Worm (Caenorhabditis elegans) whole organism, L1 larva: ENCODE results near the gene tig-2.

Experiments
- C04F5.9 ChIP-seq: sonication (generic microtip); optimal IDR thresholded peaks from 2 replicates; lab custom pipeline; 2016; ENCODE audit warnings: missing genetic modification characterization, missing compliant biosample characterization
- C34B4.2 ChIP-seq: sonication (generic microtip); optimal IDR thresholded peaks from 2 replicates; lab custom pipeline; 2017; ENCODE audit warnings: mild to moderate bottlenecking, missing genetic modification characterization, missing compliant biosample characterization
- Y116A8C.19 ChIP-seq: sonication (generic microtip); optimal IDR thresholded peaks from 2 replicates; lab custom pipeline; 2016; ENCODE audit warnings: missing compliant biosample characterization, missing genetic modification characterization, borderline replicate concordance
- alr-1 ChIP-seq: fragments of 200-800 bp; sonication (Bioruptor generic); optimal IDR thresholded peaks from 2 replicates; lab custom pipeline; 2018; ENCODE audit warnings: borderline replicate concordance, mild to moderate bottlenecking, missing genetic modification characterization, missing compliant biosample characterization
- aly-2 ChIP-seq: fragments of 150-350 bp; optimal IDR thresholded peaks from 2 replicates; lab custom pipeline; 2014; ENCODE audit warnings: missing biosample characterization, missing genetic modification characterization
- blmp-1 ChIP-seq: fragments of 150-350 bp; optimal IDR thresholded peaks from 2 replicates; lab custom pipeline; 2014; ENCODE audit warnings: missing biosample characterization, missing genetic modification characterization
- ceh-90 ChIP-seq: sonication (generic microtip); optimal IDR thresholded peaks from 2 replicates; lab custom pipeline; 2016; ENCODE audit warnings: missing genetic modification characterization, missing compliant biosample characterization
- ces-1 ChIP-seq: fragments of 150-350 bp; optimal IDR thresholded peaks from 2 replicates; lab custom pipeline; 2014; ENCODE audit warnings: missing biosample characterization, missing genetic modification reagents, missing genetic modification characterization
- dpl-1 ChIP-seq, 3 experiments: fragments of 150-350 bp in 2 of 3; sonication (generic microtip) in 1 of 3; optimal IDR thresholded peaks; 2 replicates each; lab custom pipeline; 2014 to 2017; ENCODE audit warnings: missing biosample characterization in 3 of 3, missing genetic modification characterization in 3 of 3, missing genetic modification reagents in 3 of 3
- dsc-1 ChIP-seq: sonication (generic microtip); optimal IDR thresholded peaks from 2 replicates; lab custom pipeline; 2016; ENCODE audit warnings: mild to moderate bottlenecking, missing genetic modification characterization, missing compliant biosample characterization
- efl-1 ChIP-seq, 4 experiments: fragments of 150-350 bp; optimal IDR thresholded peaks in 3 of 4; peaks in 1 of 4; 1 replicate in 1 of 4; 2 replicates in 3 of 4; lab custom pipeline; 2014; ENCODE audit warnings: missing biosample characterization in 2 of 4, missing genetic modification characterization in 2 of 4, missing genetic modification reagents in 2 of 4
- efl-3 ChIP-seq: fragments of 200-800 bp; sonication (Bioruptor generic); optimal IDR thresholded peaks from 2 replicates; lab custom pipeline; 2018; ENCODE audit warnings: mild to moderate bottlenecking, missing genetic modification characterization, missing compliant biosample characterization
- egl-13 ChIP-seq: sonication (generic microtip); optimal IDR thresholded peaks from 2 replicates; lab custom pipeline; 2016; ENCODE audit warnings: missing genotype, missing genetic modification reagents, missing genetic modification characterization, missing compliant biosample characterization
- egl-27 ChIP-seq, 2 experiments: fragments of 150-350 bp in 1 of 2; sonication (generic microtip); optimal IDR thresholded peaks; 3 replicates each; lab custom pipeline; 2017 to 2018; ENCODE audit warnings: missing biosample characterization in 2 of 2, missing genetic modification characterization in 2 of 2, missing genetic modification reagents in 2 of 2
- ets-5 ChIP-seq: fragments of 200-800 bp; sonication (Bioruptor generic); IDR thresholded peaks from 2 replicates; pipeline ENCODE4 v1.3.6; 2022; ENCODE audit warnings: missing genetic modification characterization, missing compliant biosample characterization
- fos-1 ChIP-seq: fragments of 150-350 bp; optimal IDR thresholded peaks from 2 replicates; lab custom pipeline; 2014; ENCODE audit warnings: missing biosample characterization, missing genetic modification characterization
- hpl-2 ChIP-seq: fragments of 150-350 bp; optimal IDR thresholded peaks from 2 replicates; lab custom pipeline; 2014; ENCODE audit warnings: missing biosample characterization, missing genetic modification reagents, missing genetic modification characterization
- jun-1 ChIP-seq: fragments of 150-350 bp; optimal IDR thresholded peaks from 2 replicates; lab custom pipeline; 2014; ENCODE audit warnings: missing biosample characterization, missing genetic modification reagents, missing genetic modification characterization
- lin-15B ChIP-seq: fragments of 150-350 bp; sonication (generic microtip); optimal IDR thresholded peaks from 3 replicates; lab custom pipeline; 2014; ENCODE audit warnings: missing biosample characterization, missing genetic modification characterization
- lsy-2 ChIP-seq, 2 experiments: fragments of 150-350 bp; optimal IDR thresholded peaks; 2 replicates each; lab custom pipeline; 2014; ENCODE audit warnings: missing biosample characterization in 2 of 2, missing genetic modification characterization in 2 of 2
- mab-9 ChIP-seq: fragments of 200-800 bp; sonication (Bioruptor generic); IDR thresholded peaks from 2 replicates; pipeline ENCODE4 v1.3.6; 2022; ENCODE audit warnings: missing genetic modification reagents, missing genetic modification characterization, missing compliant biosample characterization
- mdl-1 ChIP-seq, 2 experiments: fragments of 150-350 bp; optimal IDR thresholded peaks; 2 replicates each; lab custom pipeline; 2014 to 2017; ENCODE audit warnings: missing biosample characterization in 2 of 2, missing genetic modification characterization in 2 of 2, inconsistent platforms in 1 of 2
- mep-1 ChIP-seq: fragments of 150-350 bp; optimal IDR thresholded peaks from 2 replicates; lab custom pipeline; 2014; ENCODE audit warnings: missing biosample characterization, missing genetic modification characterization
- nhr-20 ChIP-seq: sonication (generic microtip); optimal IDR thresholded peaks from 2 replicates; lab custom pipeline; 2016; ENCODE audit warnings: mild to moderate bottlenecking, missing genetic modification characterization, missing compliant biosample characterization
- nhr-237 ChIP-seq: fragments of 150-350 bp; optimal IDR thresholded peaks from 2 replicates; lab custom pipeline; 2014; ENCODE audit warnings: missing biosample characterization, missing genetic modification characterization
- nhr-71 ChIP-seq: sonication (generic microtip); optimal IDR thresholded peaks from 2 replicates; lab custom pipeline; 2016; ENCODE audit warnings: mild to moderate bottlenecking, missing genetic modification characterization, moderate library complexity, missing compliant biosample characterization
- nhr-85 ChIP-seq: sonication (generic microtip); peaks from one replicate; lab custom pipeline; 2016; ENCODE audit warnings: missing genetic modification characterization, inconsistent platforms, missing compliant biosample characterization
- skn-1 ChIP-seq: fragments of 150-350 bp; optimal IDR thresholded peaks from 2 replicates; lab custom pipeline; 2014; ENCODE audit warnings: missing biosample characterization, missing genetic modification characterization
- snu-23 ChIP-seq: sonication (generic microtip); optimal IDR thresholded peaks from 2 replicates; lab custom pipeline; 2016; ENCODE audit warnings: missing genetic modification characterization, missing compliant biosample characterization
- sptf-1 ChIP-seq: fragments of 150-350 bp; optimal IDR thresholded peaks from 2 replicates; lab custom pipeline; 2014; ENCODE audit warnings: missing biosample characterization, missing genetic modification characterization
- sup-37 ChIP-seq: fragments of 200-800 bp; sonication (Bioruptor generic); optimal IDR thresholded peaks from 2 replicates; lab custom pipeline; 2018; ENCODE audit warnings: mild to moderate bottlenecking, missing genetic modification characterization, missing compliant biosample characterization
- tbx-2 ChIP-seq: sonication (generic microtip); optimal IDR thresholded peaks from 2 replicates; lab custom pipeline; 2016; ENCODE audit warnings: missing genetic modification characterization, missing compliant biosample characterization
- unc-98 ChIP-seq: fragments of 200-800 bp; sonication (Bioruptor generic); IDR thresholded peaks from 2 replicates; pipeline ENCODE4 v1.3.6; 2022; ENCODE audit warnings: missing genetic modification characterization, missing compliant biosample characterization
- xbp-1 ChIP-seq: sonication (generic microtip); optimal IDR thresholded peaks from 2 replicates; lab custom pipeline; 2016; ENCODE audit warnings: missing genetic modification characterization, missing compliant biosample characterization
- zip-4 ChIP-seq: fragments of 200-800 bp; sonication (Bioruptor generic); optimal IDR thresholded peaks from 2 replicates; lab custom pipeline; 2018; ENCODE audit warnings: mild to moderate bottlenecking, missing genetic modification characterization, moderate library complexity, missing compliant biosample characterization

tig-2 gene

ce11 chrV:4758019-4758418, 28.1 kb upstream of the tig-2 start:
- TF ChIP-seq mab-9 (GFP tag; lab: Robert Waterston, UW) = no peak
- no peak for TF ChIP-seq ceh-90 (tag; lab: Kevin White, UChicago)
- no peak for TF ChIP-seq mep-1
- TF ChIP-seq ces-1 (GFP tag; lab: Kevin White, UChicago) = no peak
- TF ChIP-seq skn-1 (tag; lab: Kevin White, UChicago) = no peak
- TF ChIP-seq C34B4.2 = no peak
- TF ChIP-seq lin-15B = no peak
- TF ChIP-seq xbp-1 (tag; lab: Kevin White, UChicago) = no peak
- TF ChIP-seq lsy-2 (tag; optimal IDR thresholded peaks at IDR 0.05; lab: Kevin White, UChicago) = no peak
- no peak for TF ChIP-seq zip-4 (GFP tag; lab: Kevin White, UChicago)
- TF ChIP-seq hpl-2 = no peak
- TF ChIP-seq Y116A8C.19 (tag; lab: Kevin White, UChicago) = no peak
- no peak for TF ChIP-seq alr-1
- no peak for TF ChIP-seq nhr-237
- no peak for TF ChIP-seq tbx-2 (tag; lab: Kevin White, UChicago)
- no peak for TF ChIP-seq blmp-1
- TF ChIP-seq efl-3 (GFP tag; lab: Kevin White, UChicago) = no peak
- no peak for TF ChIP-seq nhr-20
- no peak for TF ChIP-seq sptf-1 (tag; lab: Kevin White, UChicago)

ce11 chrV:4755308-4756029, 25.5 kb upstream of the tig-2 start, which contains the start of gene pgl-3:
Gene pgl-3 (plus strand): TSS chrV:4755979.
- TF ChIP-seq skn-1 (tag; lab: Kevin White, UChicago) (no peak), nhr-71 (tag; lab: Kevin White, UChicago) (no peak), dsc-1 (no peak), efl-1 (optimal IDR thresholded peaks at IDR 0.05; lab: Kevin White, UChicago) (peak in 1 of 2 experiments; percentile 14), efl-1 (GFP tag; optimal IDR thresholded peaks at IDR 0.05 in 1 of 2; lab: Kevin White, UChicago) (no peak)

DNA sequence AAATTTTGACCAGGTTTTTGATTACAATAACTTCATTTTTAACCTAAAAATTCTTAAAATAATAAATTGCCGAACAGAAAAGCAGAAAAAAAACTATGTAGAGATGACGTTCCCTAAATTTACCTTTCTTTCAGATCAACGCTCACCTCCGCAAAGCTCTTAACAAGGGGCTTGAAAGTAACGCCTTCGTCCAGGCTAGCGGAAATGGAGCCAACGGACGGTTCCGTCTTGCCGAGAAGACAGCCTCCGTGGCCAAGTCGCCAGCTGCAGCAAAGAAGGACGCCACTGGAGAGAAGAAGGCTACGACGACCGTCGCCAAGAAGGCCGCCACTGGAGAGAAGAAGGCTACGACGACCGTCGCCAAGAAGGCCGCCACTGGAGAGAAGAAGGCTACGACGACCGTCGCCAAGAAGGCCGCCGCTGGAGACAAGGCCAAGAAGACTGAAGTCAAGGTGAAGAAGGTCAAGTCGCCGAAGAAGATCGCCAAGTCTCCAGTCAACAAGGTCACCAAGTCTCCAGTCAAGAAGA, 24.8 kb upstream of the tig-2 start:
- TF ChIP-seq snu-23 (GFP tag; lab: Kevin White, UChicago) (no peak), ceh-90 (tag; lab: Kevin White, UChicago) (no peak), nhr-237 (no peak), sup-37 (GFP tag; lab: Kevin White, UChicago) (no peak), aly-2 (tag; lab: Kevin White, UChicago) (no peak)

DNA sequence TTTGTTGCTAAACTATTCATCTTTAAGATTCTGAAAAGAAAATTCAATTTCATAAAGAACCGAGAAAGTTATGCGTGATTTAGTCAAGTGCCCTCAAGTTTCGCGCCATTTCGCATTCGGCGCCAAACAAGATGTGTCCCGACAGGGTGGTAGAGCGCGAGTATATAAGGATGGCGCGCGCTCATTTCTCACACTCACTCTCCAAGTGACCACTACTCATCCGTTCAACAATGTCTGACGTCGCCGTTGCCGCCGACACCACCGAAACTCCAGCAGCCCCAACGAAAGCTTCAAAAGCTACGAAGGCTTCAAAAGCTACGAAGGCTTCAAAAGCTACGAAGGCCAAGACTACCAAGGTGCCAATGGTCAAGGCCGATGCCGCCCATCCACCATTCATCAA, 24.2 kb upstream of the tig-2 start, which contains the start of gene hil-4:
TSS of gene hil-4 (plus strand) at position 191 of the 400 bp plus-strand sequence.
- TF ChIP-seq unc-98 (GFP tag; lab: Robert Waterston, UW) = no peak
- TF ChIP-seq efl-1 (optimal IDR thresholded peaks at IDR 0.05; lab: Kevin White, UChicago) = peak in 1 of 2 experiments; percentile 21
- TF ChIP-seq efl-1 (GFP tag; optimal IDR thresholded peaks at IDR 0.05 in 1 of 2; lab: Kevin White, UChicago) = no peak
- peak in 1 of 3 experiments; percentile 18 for TF ChIP-seq dpl-1 (GFP tag; optimal IDR thresholded peaks at IDR 0.05; lab: Kevin White, UChicago)

DNA sequence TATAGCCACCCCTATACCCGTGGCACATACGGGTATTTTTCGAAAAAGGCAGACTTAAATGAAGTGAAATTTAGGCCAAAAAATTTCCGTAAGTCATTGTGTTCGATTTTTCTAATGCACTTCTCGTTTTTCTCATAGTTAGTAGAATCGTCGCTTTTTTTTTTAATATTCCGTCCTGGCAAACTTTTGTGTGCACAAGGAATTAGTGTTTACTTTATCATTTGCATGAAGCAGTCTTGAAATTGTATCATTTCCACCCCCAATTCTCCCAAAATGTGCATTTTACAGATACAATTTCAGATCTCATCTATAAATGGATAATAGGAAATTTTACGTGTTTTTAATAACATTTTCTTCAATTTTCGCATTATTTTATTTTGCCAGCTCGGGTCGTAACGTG, 20.3 kb upstream of the tig-2 start, which contains the start of gene C18G1.6:
TSS of gene C18G1.6 (plus strand) at position 301 of the 400 bp plus-strand sequence.
- TF ChIP-seq ets-5 = no peak
- no peak for TF ChIP-seq jun-1 (tag; lab: Kevin White, UChicago)
- no peak for TF ChIP-seq C04F5.9

ce11 chrV:4745269-4745668, 15.3 kb upstream of the tig-2 start, which contains the start of gene C18G1.7:
Gene C18G1.7 (plus strand): TSS chrV:4745569.
- TF ChIP-seq egl-27 (tag; optimal IDR thresholded peaks at IDR 0.05; lab: Kevin White, UChicago) = no peak
- TF ChIP-seq egl-13 (tag; lab: Kevin White, UChicago) = no peak
- TF ChIP-seq nhr-85 (tag; lab: Kevin White, UChicago) = no peak
- no peak for TF ChIP-seq fos-1 (tag; lab: Kevin White, UChicago)
- no peak for TF ChIP-seq mdl-1 (tag; optimal IDR thresholded peaks at IDR 0.05; lab: Kevin White, UChicago)
